Worm (Caenorhabditis elegans) whole organism, L1 larva: ENCODE measurements around the gene act-1.

Source experiments
- C04F5.9 ChIP-seq: sonication (generic microtip); optimal IDR thresholded peaks from 2 replicates; lab custom pipeline; 2016; ENCODE audit warnings: missing genetic modification characterization, missing compliant biosample characterization
- C16A3.4 ChIP-seq: fragments of 150-350 bp; optimal IDR thresholded peaks from 2 replicates; lab custom pipeline; 2014; ENCODE audit warnings: missing biosample characterization, missing genetic modification characterization
- ama-1 ChIP-seq: fragments of 150-350 bp; optimal IDR thresholded peaks from 2 replicates; lab custom pipeline; 2014
- blmp-1 ChIP-seq: fragments of 150-350 bp; optimal IDR thresholded peaks from 2 replicates; lab custom pipeline; 2014; ENCODE audit warnings: missing biosample characterization, missing genetic modification characterization
- ceh-63 ChIP-seq: fragments of 200-800 bp; sonication (Bioruptor generic); optimal IDR thresholded peaks from 2 replicates; lab custom pipeline; 2018; ENCODE audit warnings: mild to moderate bottlenecking, missing genetic modification characterization, missing compliant biosample characterization
- ceh-8 ChIP-seq: fragments of 200-800 bp; sonication (Bioruptor generic); optimal IDR thresholded peaks from 2 replicates; lab custom pipeline; 2018; ENCODE audit warnings: mild to moderate bottlenecking, missing genetic modification characterization, moderate library complexity, missing compliant biosample characterization
- ceh-82 ChIP-seq, 3 experiments: fragments of 150-350 bp in 1 of 3; sonication (generic microtip) in 2 of 3; optimal IDR thresholded peaks; 2 replicates each; lab custom pipeline; 2014 to 2017; ENCODE audit warnings: missing biosample characterization in 3 of 3, missing genetic modification characterization in 3 of 3
- ceh-90 ChIP-seq: sonication (generic microtip); optimal IDR thresholded peaks from 2 replicates; lab custom pipeline; 2016; ENCODE audit warnings: missing genetic modification characterization, missing compliant biosample characterization
- dsc-1 ChIP-seq: sonication (generic microtip); optimal IDR thresholded peaks from 2 replicates; lab custom pipeline; 2016; ENCODE audit warnings: mild to moderate bottlenecking, missing genetic modification characterization, missing compliant biosample characterization
- efl-1 ChIP-seq, 4 experiments: fragments of 150-350 bp; optimal IDR thresholded peaks in 3 of 4; peaks in 1 of 4; 1 replicate in 1 of 4; 2 replicates in 3 of 4; lab custom pipeline; 2014; ENCODE audit warnings: missing biosample characterization in 2 of 4, missing genetic modification characterization in 2 of 4, missing genetic modification reagents in 2 of 4
- egl-13 ChIP-seq: sonication (generic microtip); optimal IDR thresholded peaks from 2 replicates; lab custom pipeline; 2016; ENCODE audit warnings: missing genotype, missing genetic modification reagents, missing genetic modification characterization, missing compliant biosample characterization
- egl-27 ChIP-seq, 2 experiments: fragments of 150-350 bp in 1 of 2; sonication (generic microtip); optimal IDR thresholded peaks; 3 replicates each; lab custom pipeline; 2017 to 2018; ENCODE audit warnings: missing biosample characterization in 2 of 2, missing genetic modification characterization in 2 of 2, missing genetic modification reagents in 2 of 2
- elt-2 ChIP-seq: sonication (generic microtip); optimal IDR thresholded peaks from 2 replicates; lab custom pipeline; 2016; ENCODE audit warnings: missing genetic modification characterization, mild to moderate bottlenecking, inconsistent platforms, missing compliant biosample characterization, missing genetic modification reagents
- fos-1 ChIP-seq: fragments of 150-350 bp; optimal IDR thresholded peaks from 2 replicates; lab custom pipeline; 2014; ENCODE audit warnings: missing biosample characterization, missing genetic modification characterization
- grh-1 ChIP-seq: fragments of 200-800 bp; sonication (Bioruptor generic); IDR thresholded peaks from 2 replicates; pipeline ENCODE4 v1.3.6; 2022; ENCODE audit warnings: missing genetic modification reagents, missing genetic modification characterization, missing compliant biosample characterization
- hlh-4 ChIP-seq: sonication (generic microtip); optimal IDR thresholded peaks from 2 replicates; lab custom pipeline; 2016; ENCODE audit warnings: mild to moderate bottlenecking, missing genetic modification characterization, missing compliant biosample characterization
- irx-1 ChIP-seq: sonication (generic microtip); optimal IDR thresholded peaks from 2 replicates; lab custom pipeline; 2016; ENCODE audit warnings: missing genetic modification characterization, missing compliant biosample characterization
- jun-1 ChIP-seq: fragments of 150-350 bp; optimal IDR thresholded peaks from 2 replicates; lab custom pipeline; 2014; ENCODE audit warnings: missing biosample characterization, missing genetic modification reagents, missing genetic modification characterization
- lin-14 ChIP-seq: fragments of 200-800 bp; sonication (Bioruptor generic); optimal IDR thresholded peaks from 2 replicates; lab custom pipeline; 2018; ENCODE audit warnings: mild to moderate bottlenecking, missing genetic modification characterization, moderate library complexity, missing compliant biosample characterization
- lin-35 ChIP-seq, 2 experiments: fragments of 150-350 bp; optimal IDR thresholded peaks; 2 replicates each; lab custom pipeline; 2014; ENCODE audit warnings: missing biosample characterization in 2 of 2, missing genetic modification characterization in 2 of 2, missing genetic modification reagents in 2 of 2
- lin-39 ChIP-seq: fragments of 150-350 bp; optimal IDR thresholded peaks from 2 replicates; lab custom pipeline; 2014; ENCODE audit warnings: missing biosample characterization, missing genetic modification reagents, missing genetic modification characterization
- mab-9 ChIP-seq: fragments of 200-800 bp; sonication (Bioruptor generic); IDR thresholded peaks from 2 replicates; pipeline ENCODE4 v1.3.6; 2022; ENCODE audit warnings: missing genetic modification reagents, missing genetic modification characterization, missing compliant biosample characterization
- mdl-1 ChIP-seq, 2 experiments: fragments of 150-350 bp; optimal IDR thresholded peaks; 2 replicates each; lab custom pipeline; 2014 to 2017; ENCODE audit warnings: missing biosample characterization in 2 of 2, missing genetic modification characterization in 2 of 2, inconsistent platforms in 1 of 2
- mef-2 ChIP-seq: fragments of 150-350 bp; optimal IDR thresholded peaks from 2 replicates; lab custom pipeline; 2014; ENCODE audit warnings: missing biosample characterization, missing genetic modification characterization
- mep-1 ChIP-seq: fragments of 150-350 bp; optimal IDR thresholded peaks from 2 replicates; lab custom pipeline; 2014; ENCODE audit warnings: missing biosample characterization, missing genetic modification characterization
- nhr-20 ChIP-seq: sonication (generic microtip); optimal IDR thresholded peaks from 2 replicates; lab custom pipeline; 2016; ENCODE audit warnings: mild to moderate bottlenecking, missing genetic modification characterization, missing compliant biosample characterization
- nhr-28 ChIP-seq: fragments of 150-350 bp; optimal IDR thresholded peaks from 2 replicates; lab custom pipeline; 2014; ENCODE audit warnings: missing biosample characterization, missing genetic modification characterization
- nhr-47 ChIP-seq: sonication (generic microtip); optimal IDR thresholded peaks from 2 replicates; lab custom pipeline; 2016; ENCODE audit warnings: mild to moderate bottlenecking, missing genetic modification characterization, moderate library complexity, missing compliant biosample characterization
- nhr-71 ChIP-seq: sonication (generic microtip); optimal IDR thresholded peaks from 2 replicates; lab custom pipeline; 2016; ENCODE audit warnings: mild to moderate bottlenecking, missing genetic modification characterization, moderate library complexity, missing compliant biosample characterization
- nhr-84 ChIP-seq: sonication (generic microtip); optimal IDR thresholded peaks from 2 replicates; lab custom pipeline; 2017; ENCODE audit warnings: missing biosample characterization, missing genetic modification characterization
- nhr-85 ChIP-seq: sonication (generic microtip); peaks from one replicate; lab custom pipeline; 2016; ENCODE audit warnings: missing genetic modification characterization, inconsistent platforms, missing compliant biosample characterization
- nhr-90 ChIP-seq: sonication (generic microtip); optimal IDR thresholded peaks from 2 replicates; lab custom pipeline; 2016; ENCODE audit warnings: mild to moderate bottlenecking, missing genetic modification characterization, missing compliant biosample characterization; ENCODE audit not compliant: poor library complexity
- pqm-1 ChIP-seq: sonication (generic microtip); optimal IDR thresholded peaks from 3 replicates; lab custom pipeline; 2017; ENCODE audit warnings: missing biosample characterization, missing genetic modification characterization
- snu-23 ChIP-seq: sonication (generic microtip); optimal IDR thresholded peaks from 2 replicates; lab custom pipeline; 2016; ENCODE audit warnings: missing genetic modification characterization, missing compliant biosample characterization
- sup-37 ChIP-seq: fragments of 200-800 bp; sonication (Bioruptor generic); optimal IDR thresholded peaks from 2 replicates; lab custom pipeline; 2018; ENCODE audit warnings: mild to moderate bottlenecking, missing genetic modification characterization, missing compliant biosample characterization
- tlp-1 ChIP-seq: fragments of 150-350 bp; optimal IDR thresholded peaks from 2 replicates; lab custom pipeline; 2014; ENCODE audit warnings: missing biosample characterization, missing genetic modification characterization
- unc-98 ChIP-seq: fragments of 200-800 bp; sonication (Bioruptor generic); IDR thresholded peaks from 2 replicates; pipeline ENCODE4 v1.3.6; 2022; ENCODE audit warnings: missing genetic modification characterization, missing compliant biosample characterization
- xbp-1 ChIP-seq: sonication (generic microtip); optimal IDR thresholded peaks from 2 replicates; lab custom pipeline; 2016; ENCODE audit warnings: missing genetic modification characterization, missing compliant biosample characterization
- zag-1 ChIP-seq: fragments of 150-350 bp; optimal IDR thresholded peaks from 2 replicates; lab custom pipeline; 2014; ENCODE audit warnings: missing biosample characterization, missing genetic modification characterization
- ztf-11 ChIP-seq, 2 experiments: sonication (generic microtip); optimal IDR thresholded peaks; 2 replicates each; lab custom pipeline; 2016 to 2017; ENCODE audit warnings: missing genetic modification characterization in 2 of 2, missing biosample characterization in 1 of 2, missing compliant biosample characterization in 1 of 2
- ztf-4 ChIP-seq: fragments of 150-350 bp; optimal IDR thresholded peaks from 2 replicates; lab custom pipeline; 2014; ENCODE audit warnings: missing biosample characterization, missing genetic modification characterization

act-1 gene

DNA sequence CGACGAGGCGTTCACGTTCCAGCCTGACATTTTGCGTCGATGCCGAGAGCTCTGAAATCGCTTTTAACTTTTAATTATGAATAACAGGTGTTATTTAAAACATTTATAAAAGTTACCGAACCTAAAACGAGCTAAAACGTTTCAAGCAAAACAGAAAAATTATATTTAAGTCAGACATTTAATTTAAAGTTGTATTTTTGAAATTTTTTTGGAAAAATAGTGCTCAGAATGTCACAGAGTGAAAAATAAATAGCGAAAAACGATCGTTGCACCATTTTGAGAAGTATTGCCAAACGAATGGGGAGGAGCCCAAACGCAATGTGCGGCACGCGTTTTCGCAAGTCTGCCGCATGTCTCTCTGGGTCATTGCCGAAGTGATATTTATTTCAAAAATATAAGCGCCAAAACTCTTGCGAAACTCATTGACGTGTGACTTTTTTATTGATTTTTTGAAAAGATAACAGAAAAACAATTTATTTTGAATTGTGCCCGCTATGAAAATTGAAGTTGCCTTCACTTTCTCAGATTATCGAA is 32.3 kb downstream of the act-1 start, which contains the start of gene erfa-3 (continued):
- TF ChIP-seq ceh-63: no peak
- no peak for TF ChIP-seq C04F5.9 (tag; lab: Kevin White, UChicago)
- peak; percentile 70 for TF ChIP-seq nhr-71 (tag; lab: Kevin White, UChicago)
- TF ChIP-seq irx-1 (tag; lab: Kevin White, UChicago): peak; percentile 44
- TF ChIP-seq mdl-1 (tag; optimal IDR thresholded peaks at IDR 0.05; lab: Kevin White, UChicago): peak in 1 of 2 experiments; percentile 64
- no peak for TF ChIP-seq sup-37 (GFP tag; lab: Kevin White, UChicago)
- TF ChIP-seq nhr-47: peak; percentile 62
- peak; percentile 28 for TF ChIP-seq ceh-8 (GFP tag; lab: Kevin White, UChicago)
- TF ChIP-seq grh-1: peak; percentile 51; the same call in 1 of the 2 replicates

DNA sequence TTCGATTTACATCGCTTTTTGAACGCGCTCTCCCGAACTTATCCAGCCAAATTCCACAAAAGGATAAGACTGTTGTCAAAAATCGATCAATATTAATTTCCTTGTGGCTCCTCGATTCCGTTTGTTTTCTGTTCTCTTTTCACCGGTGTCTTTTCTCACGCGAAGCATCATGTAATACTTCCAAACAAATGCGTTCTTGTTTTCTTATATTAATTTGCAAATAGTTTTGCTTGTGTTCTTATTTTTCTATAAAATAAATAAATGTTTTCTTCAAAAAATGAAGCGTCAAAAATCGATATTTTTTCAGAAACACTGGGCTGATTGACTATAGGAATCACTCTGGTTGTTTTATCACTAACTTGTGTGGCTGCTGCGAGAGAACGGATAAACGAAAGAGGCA is 32.8 kb downstream of the act-1 start, which contains the start of gene math-33:
Gene math-33 (plus strand): TSS at position 301 of the 400 bp plus-strand sequence.
- TF ChIP-seq mef-2 (tag; lab: Kevin White, UChicago): no peak
- no peak for TF ChIP-seq egl-27 (tag; optimal IDR thresholded peaks at IDR 0.05; lab: Kevin White, UChicago)
- no peak for TF ChIP-seq ceh-63

DNA sequence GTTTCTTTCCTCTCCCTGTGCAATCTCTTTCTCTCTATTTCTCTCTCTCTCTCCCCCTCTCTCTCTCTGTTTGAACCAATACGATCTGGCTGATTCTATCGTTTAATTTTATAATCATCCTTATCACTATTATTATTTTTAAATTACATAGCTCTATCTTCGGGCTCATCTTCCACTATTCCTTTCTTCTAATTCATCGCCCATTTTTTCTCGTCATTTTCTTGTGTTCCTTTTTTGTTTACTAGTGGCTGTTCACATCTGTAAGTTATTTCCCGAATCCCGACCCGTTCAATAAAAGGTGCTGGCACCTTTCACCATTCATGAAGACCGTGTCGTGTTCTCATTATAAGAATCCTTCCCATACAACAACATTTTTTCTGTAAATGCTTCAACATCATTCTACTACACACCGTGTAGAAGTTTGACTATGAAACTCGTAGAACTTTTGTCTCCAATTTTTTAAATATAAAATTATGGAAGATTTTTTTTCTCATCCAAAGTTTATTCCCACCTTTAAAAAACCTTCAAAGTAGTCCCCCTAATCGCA is 37.4 kb downstream of the act-1 start:
- peak in 1 of 2 experiments; percentile 15 for TF ChIP-seq efl-1 (optimal IDR thresholded peaks at IDR 0.05; lab: Kevin White, UChicago)
- peak in 1 of 2 experiments; percentile 71 for TF ChIP-seq efl-1 (GFP tag; optimal IDR thresholded peaks at IDR 0.05 in 1 of 2; lab: Kevin White, UChicago)
- peak in 1 of 2 experiments; percentile 3 for TF ChIP-seq ztf-11 (tag; optimal IDR thresholded peaks at IDR 0.05; lab: Kevin White, UChicago)
- peak in 1 of 2 experiments; percentile 11 for TF ChIP-seq lin-35 (GFP tag; optimal IDR thresholded peaks at IDR 0.05; lab: Kevin White, UChicago)
- no peak for TF ChIP-seq zag-1 (tag; lab: Kevin White, UChicago)
- peak; percentile 60 for TF ChIP-seq ztf-4 (tag; lab: Kevin White, UChicago)
- peak; percentile 56 for TF ChIP-seq nhr-71 (tag; lab: Kevin White, UChicago)
- peak; percentile 61 for TF ChIP-seq nhr-90 (tag; lab: Kevin White, UChicago)
- TF ChIP-seq nhr-20 (tag; lab: Kevin White, UChicago): peak; percentile 16
- TF ChIP-seq ama-1 (lab: Kevin White, UChicago): peak; percentile 20
- peak; percentile 15 for TF ChIP-seq nhr-47
- TF ChIP-seq blmp-1: no peak
- TF ChIP-seq, all 84 proteins: peak for 9

DNA sequence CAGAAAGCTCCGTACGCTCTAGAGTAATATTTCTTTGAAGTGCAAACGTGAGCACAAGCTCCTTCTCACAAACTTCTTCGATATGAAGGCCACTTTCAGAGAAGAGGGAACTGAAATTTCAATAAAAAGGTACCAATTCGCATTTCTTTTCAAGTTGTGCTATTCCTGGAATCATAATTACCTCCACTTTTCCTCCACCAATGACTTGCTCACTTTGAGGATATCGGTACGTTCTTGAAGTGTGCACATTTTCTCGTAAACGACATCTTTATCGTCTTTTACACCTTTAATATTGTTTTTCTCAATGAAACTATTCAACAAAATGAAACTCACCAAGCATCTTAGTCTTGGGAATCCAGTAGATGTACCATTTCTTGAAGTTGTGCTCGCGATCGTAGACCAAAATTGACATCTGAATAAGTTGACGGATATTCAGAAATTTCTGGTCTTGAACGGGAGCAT is 38.5 kb downstream of the act-1 start, which contains the start of gene scb-1:
Gene scb-1 (minus strand): TSS at position 412 of the 462 bp plus-strand sequence.
- TF ChIP-seq nhr-90 (tag; lab: Kevin White, UChicago) (peak; percentile 9), tlp-1 (no peak), ama-1 (lab: Kevin White, UChicago) (peak; percentile 87), nhr-85 (peak; percentile 32), ztf-4 (tag; lab: Kevin White, UChicago) (no peak), nhr-71 (tag; lab: Kevin White, UChicago) (peak; percentile 20), efl-1 (optimal IDR thresholded peaks at IDR 0.05; lab: Kevin White, UChicago) (no peak), efl-1 (GFP tag; optimal IDR thresholded peaks at IDR 0.05 in 1 of 2; lab: Kevin White, UChicago) (peak in 1 of 2 experiments; percentile 28)

DNA sequence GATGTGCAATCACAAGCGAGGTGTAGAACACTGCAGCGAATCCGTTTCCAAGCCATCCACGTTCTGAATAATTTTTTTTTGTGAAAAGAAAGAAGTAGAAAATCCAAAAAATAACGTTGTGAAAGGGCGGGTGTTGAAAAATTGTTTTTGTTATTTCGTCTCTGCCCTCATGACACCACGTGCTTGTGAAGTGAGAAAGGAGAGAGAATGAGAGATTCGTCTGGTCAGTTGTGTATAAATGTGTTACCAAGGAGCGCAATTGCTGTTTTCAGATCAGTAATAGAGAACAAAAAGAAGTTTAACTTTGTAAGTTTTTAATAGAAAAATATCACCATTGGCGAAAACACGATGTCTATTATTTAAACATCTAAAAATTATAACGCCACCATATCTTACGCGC is 40.4 kb downstream of the act-1 start:
- TF ChIP-seq lin-14 (GFP tag; lab: Kevin White, UChicago) (peak; percentile 83), ceh-90 (tag; lab: Kevin White, UChicago) (no peak), tlp-1 (no peak), xbp-1 (tag; lab: Kevin White, UChicago) (no peak), nhr-71 (tag; lab: Kevin White, UChicago) (peak; percentile 67), unc-98 (GFP tag; lab: Robert Waterston, UW) (no peak), pqm-1 (tag; lab: Kevin White, UChicago) (no peak), snu-23 (peak; percentile 74), nhr-90 (tag; lab: Kevin White, UChicago) (no peak), zag-1 (tag; lab: Kevin White, UChicago) (no peak), dsc-1 (no peak), nhr-47 (no peak), ceh-82 (tag; optimal IDR thresholded peaks at IDR 0.05; lab: Kevin White, UChicago) (peak in 1 of 3 experiments; percentile 24), nhr-84 (no peak), ztf-4 (tag; lab: Kevin White, UChicago) (no peak), lin-39 (tag; lab: Kevin White, UChicago) (no peak), mep-1 (tag; lab: Kevin White, UChicago) (peak; percentile 56), egl-13 (no peak), elt-2 (tag; lab: Kevin White, UChicago) (no peak), mab-9 (GFP tag; lab: Robert Waterston, UW) (no peak), jun-1 (tag; lab: Kevin White, UChicago) (no peak), hlh-4 (no peak), nhr-28 (tag; lab: Kevin White, UChicago) (no peak), C16A3.4 (tag; lab: Kevin White, UChicago) (peak; percentile 58), fos-1 (tag; lab: Kevin White, UChicago) (no peak)
